Worm (Caenorhabditis elegans) whole organism, mixed stage, embryonic: Measurements from ENCODE around the gene C14C10.1.
A peak's percentile ranks its signal among the peaks of the same experiment; 100 is the strongest.

Source experiments
- M03D4.4 ChIP-seq: sonication (generic microtip); optimal IDR thresholded peaks from 2 replicates; lab custom pipeline; 2017; ENCODE audit warnings: mild to moderate bottlenecking, missing genetic modification characterization, missing compliant biosample characterization
- bed-3 ChIP-seq: fragments of 200-800 bp; sonication (Bioruptor generic); optimal IDR thresholded peaks from 3 replicates; lab custom pipeline; 2018; ENCODE audit warnings: mild to moderate bottlenecking, missing genetic modification characterization, moderate library complexity, missing compliant biosample characterization
- blmp-1 ChIP-seq: fragments of 150-350 bp; optimal IDR thresholded peaks from 2 replicates; lab custom pipeline; 2014; ENCODE audit warnings: missing biosample characterization, missing genetic modification characterization
- ceh-43 ChIP-seq: fragments of 200-800 bp; sonication (Bioruptor generic); optimal IDR thresholded peaks from 2 replicates; lab custom pipeline; 2018; ENCODE audit warnings: mild to moderate bottlenecking, missing genetic modification characterization, moderate library complexity, missing compliant biosample characterization
- ceh-83 ChIP-seq: fragments of 200-800 bp; sonication (Bioruptor generic); optimal IDR thresholded peaks from 2 replicates; lab custom pipeline; 2018; ENCODE audit warnings: mild to moderate bottlenecking, missing genetic modification characterization, missing compliant biosample characterization
- ces-1 ChIP-seq: fragments of 150-350 bp; optimal IDR thresholded peaks from 2 replicates; lab custom pipeline; 2014; ENCODE audit warnings: missing biosample characterization, missing genetic modification reagents, missing genetic modification characterization
- cnd-1 ChIP-seq: fragments of 200-800 bp; sonication (Bioruptor generic); optimal IDR thresholded peaks from 2 replicates; lab custom pipeline; 2018; ENCODE audit warnings: mild to moderate bottlenecking, missing genetic modification characterization, missing compliant biosample characterization
- drap-1 ChIP-seq: fragments of 200-800 bp; sonication (Bioruptor generic); optimal IDR thresholded peaks from 3 replicates; lab custom pipeline; 2018; ENCODE audit warnings: mild to moderate bottlenecking, missing genetic modification characterization, missing compliant biosample characterization
- elt-1 ChIP-seq: sonication (generic microtip); optimal IDR thresholded peaks from 2 replicates; lab custom pipeline; 2017; ENCODE audit warnings: missing genetic modification characterization, mild to moderate bottlenecking, missing compliant biosample characterization, antibody characterized with exemption, moderate library complexity, borderline replicate concordance; ENCODE audit not compliant: insufficient read depth
- elt-3 ChIP-seq: fragments of 150-350 bp; optimal IDR thresholded peaks from 2 replicates; lab custom pipeline; 2014; ENCODE audit warnings: missing biosample characterization, missing genetic modification characterization
- flh-1 ChIP-seq: fragments of 200-800 bp; sonication (Bioruptor generic); optimal IDR thresholded peaks from 2 replicates; lab custom pipeline; 2018; ENCODE audit warnings: mild to moderate bottlenecking, missing genetic modification characterization, moderate library complexity, missing compliant biosample characterization
- ham-2 ChIP-seq: fragments of 200-800 bp; sonication (Bioruptor generic); optimal IDR thresholded peaks from 2 replicates; lab custom pipeline; 2018; ENCODE audit warnings: mild to moderate bottlenecking, missing genetic modification characterization, missing compliant biosample characterization
- hlh-1 ChIP-seq: fragments of 150-350 bp; optimal IDR thresholded peaks from 2 replicates; lab custom pipeline; 2014; ENCODE audit warnings: missing biosample characterization, missing genetic modification reagents, missing genetic modification characterization
- lin-13 ChIP-seq: fragments of 150-350 bp; optimal IDR thresholded peaks from 2 replicates; lab custom pipeline; 2014; ENCODE audit warnings: missing biosample characterization, missing genetic modification characterization
- lin-32 ChIP-seq: fragments of 200-800 bp; sonication (Bioruptor generic); optimal IDR thresholded peaks from 2 replicates; lab custom pipeline; 2018; ENCODE audit warnings: mild to moderate bottlenecking, missing genetic modification characterization, missing compliant biosample characterization
- lsy-2 ChIP-seq: fragments of 150-350 bp; optimal IDR thresholded peaks from 2 replicates; lab custom pipeline; 2014; ENCODE audit warnings: missing biosample characterization, missing genetic modification characterization
- mab-5 ChIP-seq: fragments of 150-350 bp; optimal IDR thresholded peaks from 2 replicates; lab custom pipeline; 2014; ENCODE audit warnings: missing biosample characterization, missing genetic modification characterization
- mep-1 ChIP-seq: fragments of 150-350 bp; optimal IDR thresholded peaks from 2 replicates; lab custom pipeline; 2017; ENCODE audit warnings: missing biosample characterization, missing genetic modification reagents, missing genetic modification characterization, inconsistent platforms
- mls-2 ChIP-seq: sonication (generic microtip); optimal IDR thresholded peaks from 2 replicates; lab custom pipeline; 2016; ENCODE audit warnings: mild to moderate bottlenecking, missing genetic modification characterization, moderate library complexity, missing compliant biosample characterization
- nhr-12 ChIP-seq: fragments of 150-350 bp; optimal IDR thresholded peaks from 2 replicates; lab custom pipeline; 2014; ENCODE audit warnings: missing biosample characterization, missing genetic modification characterization
- nhr-2 ChIP-seq: fragments of 150-350 bp; optimal IDR thresholded peaks from 2 replicates; lab custom pipeline; 2014; ENCODE audit warnings: missing biosample characterization, missing genetic modification characterization
- nhr-28 ChIP-seq: fragments of 150-350 bp; optimal IDR thresholded peaks from 2 replicates; lab custom pipeline; 2014; ENCODE audit warnings: missing biosample characterization, missing genetic modification characterization
- pha-4 ChIP-seq: fragments of 150-350 bp; optimal IDR thresholded peaks from 2 replicates; lab custom pipeline; 2018; ENCODE audit warnings: missing biosample characterization, missing genetic modification reagents, missing genetic modification characterization
- sem-2 ChIP-seq: fragments of 200-800 bp; sonication (Bioruptor generic); optimal IDR thresholded peaks from 2 replicates; lab custom pipeline; 2018; ENCODE audit warnings: mild to moderate bottlenecking, missing genetic modification characterization, missing compliant biosample characterization
- snpc-4 ChIP-seq: fragments of 150-350 bp; optimal IDR thresholded peaks from 2 replicates; lab custom pipeline; 2014; ENCODE audit warnings: missing biosample characterization, missing genetic modification characterization
- sptf-1 ChIP-seq: sonication (generic microtip); optimal IDR thresholded peaks from 2 replicates; lab custom pipeline; 2017; ENCODE audit warnings: mild to moderate bottlenecking, missing genetic modification characterization, moderate library complexity, missing compliant biosample characterization
- tbx-8 ChIP-seq: fragments of 200-800 bp; sonication (Bioruptor generic); optimal IDR thresholded peaks from 2 replicates; lab custom pipeline; 2018; ENCODE audit warnings: mild to moderate bottlenecking, missing genetic modification characterization, moderate library complexity, missing compliant biosample characterization
- unc-39 ChIP-seq: fragments of 150-350 bp; optimal IDR thresholded peaks from 2 replicates; lab custom pipeline; 2014; ENCODE audit warnings: missing biosample characterization, missing genetic modification characterization
- zip-8 ChIP-seq: fragments of 150-350 bp; optimal IDR thresholded peaks from 2 replicates; lab custom pipeline; 2014; ENCODE audit warnings: missing biosample characterization, missing genetic modification characterization
- ztf-11 ChIP-seq: fragments of 150-350 bp; optimal IDR thresholded peaks from 2 replicates; lab custom pipeline; 2014; ENCODE audit warnings: missing biosample characterization, missing genetic modification characterization

C14C10.1 gene

ce11 chrV:12612118-12612517, 24.0 kb downstream of the C14C10.1 start, which contains the start of gene cyc-2.2:
cyc-2.2 (minus strand) TSS chrV:12612218.
- TF ChIP-seq mab-5 (no peak), elt-3 (tag; lab: Kevin White, UChicago) (no peak), mls-2 (tag; lab: Kevin White, UChicago) (no peak), sem-2 (GFP tag; lab: Kevin White, UChicago) (no peak), snpc-4 (tag; lab: Kevin White, UChicago) (no peak), nhr-12 (tag; lab: Kevin White, UChicago) (no peak), drap-1 (GFP tag; lab: Kevin White, UChicago) (no peak), blmp-1 (tag; lab: Kevin White, UChicago) (no peak), sptf-1 (tag; lab: Kevin White, UChicago) (no peak), ztf-11 (tag; lab: Kevin White, UChicago) (no peak), M03D4.4 (no peak)

ce11 chrV:12624371-12624770, 36.2 kb downstream of the C14C10.1 start, which contains the start of gene F56H9.9:
F56H9.9 (minus strand) TSS chrV:12624471.
- TF ChIP-seq ceh-43 (GFP tag; lab: Kevin White, UChicago) (no peak), ceh-83 (GFP tag; lab: Kevin White, UChicago) (no peak), zip-8 (tag; lab: Kevin White, UChicago) (no peak), ztf-11 (tag; lab: Kevin White, UChicago) (no peak), ham-2 (GFP tag; lab: Kevin White, UChicago) (no peak), unc-39 (tag; lab: Kevin White, UChicago) (no peak), flh-1 (GFP tag; lab: Kevin White, UChicago) (no peak), tbx-8 (GFP tag; lab: Kevin White, UChicago) (no peak), sem-2 (GFP tag; lab: Kevin White, UChicago) (no peak), lin-13 (tag; lab: Kevin White, UChicago) (no peak), nhr-28 (tag; lab: Kevin White, UChicago) (no peak), nhr-2 (no peak), mep-1 (tag; lab: Kevin White, UChicago) (no peak), blmp-1 (tag; lab: Kevin White, UChicago) (no peak)
- TF ChIP-seq, all 35 proteins: peak for 0

- TF ChIP-seq sem-2 (GFP tag; lab: Kevin White, UChicago), result no peak
- no peak for TF ChIP-seq ceh-43 (GFP tag; lab: Kevin White, UChicago)
- no peak for TF ChIP-seq sptf-1 (tag; lab: Kevin White, UChicago)
- no peak for TF ChIP-seq unc-39 (tag; lab: Kevin White, UChicago)
- TF ChIP-seq blmp-1 (tag; lab: Kevin White, UChicago), result no peak
- TF ChIP-seq mab-5, result no peak
- TF ChIP-seq ztf-11 (tag; lab: Kevin White, UChicago), result no peak
These were observed 41.6 kb downstream of the C14C10.1 start, which contains the start of gene F56H9.6 for ce11 chrV:12629743-12630142. F56H9.6 (minus strand) TSS chrV:12629843.

ce11 chrV:12632048-12632447, 43.9 kb downstream of the C14C10.1 start, which contains the start of gene srx-113:
srx-113 (minus strand) TSS chrV:12632148.
- TF ChIP-seq cnd-1 (tag; lab: Kevin White, UChicago), result no peak
- no peak for TF ChIP-seq mab-5
- TF ChIP-seq sem-2 (GFP tag; lab: Kevin White, UChicago), result no peak
- no peak for TF ChIP-seq pha-4
- no peak for TF ChIP-seq lsy-2 (tag; lab: Kevin White, UChicago)
- no peak for TF ChIP-seq hlh-1
- no peak for TF ChIP-seq elt-1
- TF ChIP-seq unc-39 (tag; lab: Kevin White, UChicago), result no peak
- no peak for TF ChIP-seq lin-32 (GFP tag; lab: Kevin White, UChicago)
- no peak for TF ChIP-seq drap-1 (GFP tag; lab: Kevin White, UChicago)
- no peak for TF ChIP-seq flh-1 (GFP tag; lab: Kevin White, UChicago)
- no peak for TF ChIP-seq bed-3 (GFP tag; lab: Kevin White, UChicago)
- no peak for TF ChIP-seq snpc-4 (tag; lab: Kevin White, UChicago)
- TF ChIP-seq ceh-83 (GFP tag; lab: Kevin White, UChicago), result no peak

ce11 chrV:12633046-12633445, 44.9 kb downstream of the C14C10.1 start:
- no peak for TF ChIP-seq ces-1
- TF ChIP-seq elt-1, result no peak
- peak; percentile 19 for TF ChIP-seq flh-1 (GFP tag; lab: Kevin White, UChicago)
- no peak for TF ChIP-seq ceh-83 (GFP tag; lab: Kevin White, UChicago)
- TF ChIP-seq nhr-28 (tag; lab: Kevin White, UChicago), result no peak
